Worm (Caenorhabditis elegans) whole organism, L3 larva: ENCODE results near the gene T25B9.1.

Experiments
- aly-2 ChIP-seq: fragments of 150-350 bp; optimal IDR thresholded peaks from 2 replicates; lab custom pipeline; 2014; ENCODE audit warnings: missing biosample characterization, missing genetic modification characterization
- ceh-82 ChIP-seq: fragments of 150-350 bp; optimal IDR thresholded peaks from 2 replicates; lab custom pipeline; 2014; ENCODE audit warnings: missing biosample characterization, missing genetic modification characterization
- ceh-9 ChIP-seq: sonication (generic microtip); optimal IDR thresholded peaks from 2 replicates; lab custom pipeline; 2018; ENCODE audit warnings: missing biosample characterization, missing genetic modification characterization
- daf-12 ChIP-seq: fragments of 150-350 bp; optimal IDR thresholded peaks from 2 replicates; lab custom pipeline; 2014; ENCODE audit warnings: missing biosample characterization, missing genetic modification reagents, missing genetic modification characterization
- fkh-2 ChIP-seq: fragments of 150-350 bp; optimal IDR thresholded peaks from 2 replicates; lab custom pipeline; 2014; ENCODE audit warnings: missing biosample characterization, missing genetic modification reagents, missing genetic modification characterization
- nfya-1 ChIP-seq: sonication (generic microtip); optimal IDR thresholded peaks from 2 replicates; lab custom pipeline; 2017; ENCODE audit warnings: missing genetic modification characterization, mild to moderate bottlenecking, missing compliant biosample characterization, antibody characterized with exemption, moderate library complexity; ENCODE audit not compliant: insufficient read depth
- nhr-77 ChIP-seq: fragments of 150-350 bp; optimal IDR thresholded peaks from 2 replicates; lab custom pipeline; 2014; ENCODE audit warnings: missing biosample characterization, missing genetic modification characterization
- ztf-4 ChIP-seq: fragments of 150-350 bp; optimal IDR thresholded peaks from 2 replicates; lab custom pipeline; 2014; ENCODE audit warnings: missing biosample characterization, missing genetic modification characterization

- TF ChIP-seq fkh-2 (no peak), daf-12 (tag; lab: Kevin White, UChicago) (no peak), ceh-82 (tag; lab: Kevin White, UChicago) (no peak), ztf-4 (tag; lab: Kevin White, UChicago) (no peak), nfya-1 (no peak), ceh-9 (no peak), aly-2 (tag; lab: Kevin White, UChicago) (no peak), nhr-77 (no peak)
Measured at ce11 chrIV:10737011-10737553, 12.9 kb downstream of the T25B9.1 start, which contains the start of gene grl-21.
